Worm (Caenorhabditis elegans): ENCODE data around the gene Y48D7A.1.

The Y48D7A.1 gene

ce11 chrX:3035972-3036379 lies 26.7 kb downstream of the Y48D7A.1 start:
- peak; percentile 97 for TF ChIP-seq flt-1 (GFP tag; IDR thresholded peaks at IDR 0.05)
- TF ChIP-seq cog-1 (tag; optimal IDR thresholded peaks at IDR 0.05) = peak; percentile 92
- peak; percentile 96 for TF ChIP-seq ztf-29 (GFP tag; IDR thresholded peaks at IDR 0.05)
- TF ChIP-seq med-1 (GFP tag; optimal IDR thresholded peaks at IDR 0.05; ENCODE audit: insufficient read depth) = peak; percentile 79
- TF ChIP-seq ref-1 (GFP tag; conservative IDR thresholded peaks at IDR 0.05) = peak; percentile 92
- TF ChIP-seq tab-1 (GFP tag; IDR thresholded peaks at IDR 0.05) = peak; percentile 97
- TF ChIP-seq T22C8.4 (GFP tag; IDR thresholded peaks at IDR 0.05) = peak; percentile 94
- TF ChIP-seq klf-2 (GFP tag; conservative IDR thresholded peaks at IDR 0.05) = peak; percentile 95
- TF ChIP-seq ztf-23 (GFP tag; IDR thresholded peaks at IDR 0.05) = peak; percentile 98

ce11 chrX:3040021-3040420 lies 30.7 kb downstream of the Y48D7A.1 start:
- TF ChIP-seq ztf-29 (GFP tag; IDR thresholded peaks at IDR 0.05) (no peak), ref-1 (GFP tag; conservative IDR thresholded peaks at IDR 0.05) (no peak), ztf-23 (GFP tag; IDR thresholded peaks at IDR 0.05) (no peak), T22C8.4 (GFP tag; IDR thresholded peaks at IDR 0.05) (no peak)

- TF ChIP-seq ztf-29 (GFP tag; IDR thresholded peaks at IDR 0.05) = no peak
- TF ChIP-seq cog-1 (tag; optimal IDR thresholded peaks at IDR 0.05) = no peak
- TF ChIP-seq med-1 (GFP tag; optimal IDR thresholded peaks at IDR 0.05; ENCODE audit: insufficient read depth) = no peak
- TF ChIP-seq tab-1 (GFP tag; IDR thresholded peaks at IDR 0.05) = no peak
- TF ChIP-seq ref-1 (GFP tag; conservative IDR thresholded peaks at IDR 0.05) = no peak
- no peak for TF ChIP-seq ztf-23 (GFP tag; IDR thresholded peaks at IDR 0.05)
Measured at ce11 chrX:3040609-3041008, 31.3 kb downstream of the Y48D7A.1 start.

ce11 chrX:3045466-3045865 lies 36.2 kb downstream of the Y48D7A.1 start, which contains the start of gene cnnm-3:
TSS of gene cnnm-3 (minus strand) at chrX:3045847.
- TF ChIP-seq ztf-23 (GFP tag; IDR thresholded peaks at IDR 0.05) = no peak
- TF ChIP-seq cog-1 (tag; optimal IDR thresholded peaks at IDR 0.05) = no peak
- no peak for TF ChIP-seq ref-1 (GFP tag; conservative IDR thresholded peaks at IDR 0.05)
- no peak for TF ChIP-seq T22C8.4 (GFP tag; IDR thresholded peaks at IDR 0.05)
- no peak for TF ChIP-seq med-1 (GFP tag; optimal IDR thresholded peaks at IDR 0.05; ENCODE audit: insufficient read depth)
- TF ChIP-seq klf-2 (GFP tag; conservative IDR thresholded peaks at IDR 0.05) = no peak
- TF ChIP-seq flt-1 (GFP tag; IDR thresholded peaks at IDR 0.05) = no peak
- TF ChIP-seq ztf-29 (GFP tag; IDR thresholded peaks at IDR 0.05) = no peak
- no peak for TF ChIP-seq tab-1 (GFP tag; IDR thresholded peaks at IDR 0.05)

ce11 chrX:3047224-3047623 lies 37.9 kb downstream of the Y48D7A.1 start:
- TF ChIP-seq flt-1 (GFP tag; IDR thresholded peaks at IDR 0.05) = no peak
- no peak for TF ChIP-seq klf-2 (GFP tag; conservative IDR thresholded peaks at IDR 0.05)
- no peak for TF ChIP-seq ztf-29 (GFP tag; IDR thresholded peaks at IDR 0.05)
- no peak for TF ChIP-seq cog-1 (tag; optimal IDR thresholded peaks at IDR 0.05)
- no peak for TF ChIP-seq ztf-23 (GFP tag; IDR thresholded peaks at IDR 0.05)
- TF ChIP-seq med-1 (GFP tag; optimal IDR thresholded peaks at IDR 0.05; ENCODE audit: insufficient read depth) = no peak
- TF ChIP-seq T22C8.4 (GFP tag; IDR thresholded peaks at IDR 0.05) = no peak
- TF ChIP-seq tab-1 (GFP tag; IDR thresholded peaks at IDR 0.05) = no peak
- TF ChIP-seq ref-1 (GFP tag; conservative IDR thresholded peaks at IDR 0.05) = no peak

- no peak for TF ChIP-seq flt-1 (GFP tag; IDR thresholded peaks at IDR 0.05)
- TF ChIP-seq ref-1 (GFP tag; conservative IDR thresholded peaks at IDR 0.05) = no peak
- no peak for TF ChIP-seq cog-1 (tag; optimal IDR thresholded peaks at IDR 0.05)
- no peak for TF ChIP-seq ztf-23 (GFP tag; IDR thresholded peaks at IDR 0.05)
- no peak for TF ChIP-seq ztf-29 (GFP tag; IDR thresholded peaks at IDR 0.05)
- TF ChIP-seq klf-2 (GFP tag; conservative IDR thresholded peaks at IDR 0.05) = no peak
- no peak for TF ChIP-seq tab-1 (GFP tag; IDR thresholded peaks at IDR 0.05)
- TF ChIP-seq med-1 (GFP tag; optimal IDR thresholded peaks at IDR 0.05; ENCODE audit: insufficient read depth) = no peak
- TF ChIP-seq T22C8.4 (GFP tag; IDR thresholded peaks at IDR 0.05) = no peak
Measured at ce11 chrX:3048696-3049095, 39.4 kb downstream of the Y48D7A.1 start.

ce11 chrX:3049233-3049632 lies 39.9 kb downstream of the Y48D7A.1 start:
- no peak for TF ChIP-seq cog-1 (tag; optimal IDR thresholded peaks at IDR 0.05)
- TF ChIP-seq ztf-23 (GFP tag; IDR thresholded peaks at IDR 0.05) = no peak
- TF ChIP-seq T22C8.4 (GFP tag; IDR thresholded peaks at IDR 0.05) = no peak
- TF ChIP-seq flt-1 (GFP tag; IDR thresholded peaks at IDR 0.05) = no peak
- TF ChIP-seq ref-1 (GFP tag; conservative IDR thresholded peaks at IDR 0.05) = no peak
- no peak for TF ChIP-seq tab-1 (GFP tag; IDR thresholded peaks at IDR 0.05)
- no peak for TF ChIP-seq ztf-29 (GFP tag; IDR thresholded peaks at IDR 0.05)
- no peak for TF ChIP-seq klf-2 (GFP tag; conservative IDR thresholded peaks at IDR 0.05)
- no peak for TF ChIP-seq med-1 (GFP tag; optimal IDR thresholded peaks at IDR 0.05; ENCODE audit: insufficient read depth)

- TF ChIP-seq flt-1 (GFP tag; IDR thresholded peaks at IDR 0.05) = no peak
- TF ChIP-seq tab-1 (GFP tag; IDR thresholded peaks at IDR 0.05) = no peak
- TF ChIP-seq ref-1 (GFP tag; conservative IDR thresholded peaks at IDR 0.05) = no peak
- TF ChIP-seq ztf-29 (GFP tag; IDR thresholded peaks at IDR 0.05) = no peak
- no peak for TF ChIP-seq med-1 (GFP tag; optimal IDR thresholded peaks at IDR 0.05; ENCODE audit: insufficient read depth)
- TF ChIP-seq T22C8.4 (GFP tag; IDR thresholded peaks at IDR 0.05) = no peak
- TF ChIP-seq ztf-23 (GFP tag; IDR thresholded peaks at IDR 0.05) = no peak
- TF ChIP-seq cog-1 (tag; optimal IDR thresholded peaks at IDR 0.05) = no peak
- TF ChIP-seq klf-2 (GFP tag; conservative IDR thresholded peaks at IDR 0.05) = no peak
Measured at ce11 chrX:3051315-3051993, 42.2 kb downstream of the Y48D7A.1 start.

ce11 chrX:3054394-3054793 lies 45.1 kb downstream of the Y48D7A.1 start:
- TF ChIP-seq ref-1 (GFP tag; conservative IDR thresholded peaks at IDR 0.05) (no peak), ztf-23 (GFP tag; IDR thresholded peaks at IDR 0.05) (no peak), cog-1 (tag; optimal IDR thresholded peaks at IDR 0.05) (no peak), ztf-29 (GFP tag; IDR thresholded peaks at IDR 0.05) (no peak), med-1 (GFP tag; optimal IDR thresholded peaks at IDR 0.05; ENCODE audit: insufficient read depth) (no peak), tab-1 (GFP tag; IDR thresholded peaks at IDR 0.05) (no peak), T22C8.4 (GFP tag; IDR thresholded peaks at IDR 0.05) (no peak), klf-2 (GFP tag; conservative IDR thresholded peaks at IDR 0.05) (no peak), flt-1 (GFP tag; IDR thresholded peaks at IDR 0.05) (no peak)

Data from whole organism, midembryonic.